Fruit fly (Drosophila melanogaster) whole organism, embryonic: Measurements from ENCODE around the gene sle.

ENCODE experiments used
- Atf-2 ChIP-seq: fragments of 200-800 bp; sonication (Bioruptor generic); optimal IDR thresholded peaks from 2 replicates; lab custom pipeline; 2016; ENCODE audit warnings: missing biosample characterization, missing genetic modification characterization
- CG10209 ChIP-seq: fragments of 200-800 bp; sonication (Bioruptor generic); optimal IDR thresholded peaks from 3 replicates; lab custom pipeline; 2017; ENCODE audit warnings: missing biosample characterization, mild to moderate bottlenecking, missing genetic modification characterization, missing genetic modification reagents
- CG12769 ChIP-seq: fragments of 200-800 bp; sonication (Bioruptor generic); optimal IDR thresholded peaks from 2 replicates; lab custom pipeline; 2019; ENCODE audit warnings: missing biosample characterization, mild to moderate bottlenecking, missing genetic modification characterization, moderate library complexity
- CG13123 ChIP-seq: fragments of 200-800 bp; sonication (Bioruptor generic); optimal IDR thresholded peaks from 2 replicates; lab custom pipeline; 2016; ENCODE audit warnings: missing biosample characterization, missing genetic modification characterization
- CG15011 ChIP-seq: fragments of 200-800 bp; sonication (Bioruptor generic); optimal IDR thresholded peaks from 3 replicates; lab custom pipeline; 2018; ENCODE audit warnings: missing biosample characterization, mild to moderate bottlenecking, missing genetic modification characterization
- CG16815 ChIP-seq: fragments of 200-800 bp; sonication (Bioruptor generic); optimal IDR thresholded peaks from 3 replicates; lab custom pipeline; 2017; ENCODE audit warnings: missing biosample characterization, mild to moderate bottlenecking, missing genetic modification characterization
- CG16863 ChIP-seq: fragments of 200-800 bp; sonication (Bioruptor generic); optimal IDR thresholded peaks from 3 replicates; lab custom pipeline; 2016; ENCODE audit warnings: missing biosample characterization, missing genetic modification characterization
- CG17802 ChIP-seq: fragments of 200-800 bp; sonication (Bioruptor generic); optimal IDR thresholded peaks from 2 replicates; lab custom pipeline; 2018; ENCODE audit warnings: missing biosample characterization, mild to moderate bottlenecking, missing genetic modification characterization, moderate library complexity
- CG18011 ChIP-seq: fragments of 200-800 bp; sonication (Bioruptor generic); optimal IDR thresholded peaks from 2 replicates; lab custom pipeline; 2017; ENCODE audit warnings: missing biosample characterization, missing genetic modification characterization, mild to moderate bottlenecking, moderate library complexity, missing genotype
- CG4820 ChIP-seq: fragments of 200-800 bp; sonication (Bioruptor generic); optimal IDR thresholded peaks from 3 replicates; lab custom pipeline; 2016; ENCODE audit warnings: missing biosample characterization, missing genetic modification characterization
- CG6254 ChIP-seq: fragments of 200-800 bp; sonication (Bioruptor generic); optimal IDR thresholded peaks from 3 replicates; lab custom pipeline; 2017; ENCODE audit warnings: mild to moderate bottlenecking, missing biosample characterization, missing genetic modification reagents, missing genetic modification characterization
- CG6272 ChIP-seq: fragments of 200-800 bp; sonication (Bioruptor generic); IDR thresholded peaks from 2 replicates; pipeline ENCODE4 v1.3.6; 2022; ENCODE audit warnings: missing biosample characterization, missing genetic modification characterization
- CG6854 ChIP-seq: fragments of 200-800 bp; sonication (Bioruptor generic); optimal IDR thresholded peaks from 3 replicates; lab custom pipeline; 2017; ENCODE audit warnings: missing biosample characterization, mild to moderate bottlenecking, missing genetic modification characterization
- CG8478 ChIP-seq: fragments of >200 bp; optimal IDR thresholded peaks from 2 replicates; lab custom pipeline; 2018
- CG9932 ChIP-seq: fragments of 200-800 bp; sonication (Bioruptor generic); IDR thresholded peaks from 2 replicates; pipeline ENCODE4 v1.3.6; 2022; ENCODE audit warnings: missing biosample characterization, missing genetic modification characterization
- CoRest ChIP-seq: fragments of 200-800 bp; sonication (Bioruptor generic); optimal IDR thresholded peaks from 3 replicates; lab custom pipeline; 2018; ENCODE audit warnings: missing biosample characterization, mild to moderate bottlenecking, missing genetic modification characterization, moderate library complexity
- Elba2 ChIP-seq: fragments of 200-800 bp; sonication (Bioruptor generic); optimal IDR thresholded peaks from 3 replicates; lab custom pipeline; 2016; ENCODE audit warnings: missing biosample characterization, missing genetic modification characterization
- Gug ChIP-seq: fragments of 200-800 bp; sonication (Bioruptor generic); IDR thresholded peaks from 4 replicates; pipeline ENCODE4 v1.3.6; 2022; ENCODE audit warnings: missing biosample characterization, missing genetic modification characterization
- HLH3B ChIP-seq: fragments of 200-800 bp; sonication (Bioruptor generic); IDR thresholded peaks from 2 replicates; pipeline ENCODE4 v1.3.6; 2022; ENCODE audit warnings: missing biosample characterization, missing genetic modification characterization
- Hsf ChIP-seq: fragments of 200-800 bp; sonication (Bioruptor generic); optimal IDR thresholded peaks from 3 replicates; lab custom pipeline; 2016; ENCODE audit warnings: missing biosample characterization, missing genetic modification characterization
- Nf-YB ChIP-seq: fragments of 200-800 bp; sonication (Bioruptor generic); optimal IDR thresholded peaks from 3 replicates; lab custom pipeline; 2019; ENCODE audit warnings: missing biosample characterization, mild to moderate bottlenecking, missing genetic modification characterization, moderate library complexity
- Oaz ChIP-seq: fragments of 200-800 bp; sonication (Bioruptor generic); IDR thresholded peaks from 2 replicates; pipeline ENCODE4 v1.3.6; 2022; ENCODE audit warnings: missing biosample characterization, missing genetic modification characterization
- Rx ChIP-seq: fragments of 200-800 bp; sonication (Bioruptor generic); IDR thresholded peaks from 2 replicates; pipeline ENCODE4 v1.3.6; 2022; ENCODE audit warnings: missing biosample characterization, missing genetic modification characterization
- Scr ChIP-seq: fragments of 200-800 bp; sonication (Bioruptor generic); IDR thresholded peaks from 2 replicates; pipeline ENCODE4 v1.3.6; 2022; ENCODE audit warnings: missing biosample characterization, missing genetic modification characterization; ENCODE audit not compliant: partially characterized antibody
- Stat92E ChIP-seq, 3 experiments: fragments of >200 bp in 2 of 3; fragments of 200-800 bp in 1 of 3; sonication (Bioruptor generic) in 1 of 3; optimal IDR thresholded peaks; 2 replicates each; lab custom pipeline; 2017 to 2019; ENCODE audit warnings: missing biosample characterization in 3 of 3, missing genetic modification characterization in 3 of 3, mild to moderate bottlenecking in 1 of 3, moderate library complexity in 1 of 3
- ab ChIP-seq: fragments of 200-800 bp; sonication (Bioruptor generic); optimal IDR thresholded peaks from 2 replicates; lab custom pipeline; 2016; ENCODE audit warnings: missing biosample characterization, missing genetic modification characterization
- ap ChIP-seq: fragments of 200-800 bp; sonication (Bioruptor generic); IDR thresholded peaks from 2 replicates; pipeline ENCODE4 v1.3.6; 2022; ENCODE audit warnings: missing biosample characterization, missing genetic modification characterization
- ara ChIP-seq: fragments of 200-800 bp; sonication (Bioruptor generic); IDR thresholded peaks from 2 replicates; pipeline ENCODE4 v1.3.6; 2022; ENCODE audit warnings: missing biosample characterization, missing genetic modification characterization
- cas ChIP-seq: fragments of 200-800 bp; sonication (Bioruptor generic); IDR thresholded peaks from 2 replicates; pipeline ENCODE4 v1.3.6; 2022; ENCODE audit warnings: missing biosample characterization, missing genetic modification characterization
- chinmo ChIP-seq: fragments of 200-800 bp; sonication (Bioruptor generic); IDR thresholded peaks from 4 replicates; pipeline ENCODE4 v1.3.6; 2022; ENCODE audit warnings: missing biosample characterization, missing genetic modification characterization; ENCODE audit not compliant: partially characterized antibody
- dati ChIP-seq: fragments of 200-800 bp; sonication (Bioruptor generic); IDR thresholded peaks from 2 replicates; pipeline ENCODE4 v1.3.6; 2022; ENCODE audit warnings: missing biosample characterization, missing genetic modification characterization
- disco-r ChIP-seq: fragments of 200-800 bp; sonication (Bioruptor generic); optimal IDR thresholded peaks from 2 replicates; lab custom pipeline; 2016; ENCODE audit warnings: missing biosample characterization, missing genetic modification characterization
- esg ChIP-seq: fragments of 200-800 bp; sonication (Bioruptor generic); conservative IDR thresholded peaks from 2 replicates; pipeline ENCODE4 v1.3.6; 2022; ENCODE audit warnings: missing biosample characterization, missing genetic modification characterization
- fd3F ChIP-seq: fragments of 200-800 bp; sonication (Bioruptor generic); optimal IDR thresholded peaks from 2 replicates; lab custom pipeline; 2018; ENCODE audit warnings: missing biosample characterization, mild to moderate bottlenecking, missing genetic modification characterization, moderate library complexity
- ftz-f1 ChIP-seq: fragments of 200-800 bp; sonication (Bioruptor generic); optimal IDR thresholded peaks from 2 replicates; lab custom pipeline; 2016; ENCODE audit warnings: missing biosample characterization, missing genetic modification characterization
- gt ChIP-seq: fragments of 200-800 bp; sonication (Bioruptor generic); IDR thresholded peaks from 2 replicates; pipeline ENCODE4 v1.3.6; 2022; ENCODE audit warnings: missing biosample characterization, missing genetic modification characterization
- hth ChIP-seq: fragments of >200 bp; optimal IDR thresholded peaks from 2 replicates; lab custom pipeline; 2017; ENCODE audit warnings: inconsistent platforms
- inv ChIP-seq: fragments of 200-800 bp; sonication (Bioruptor generic); IDR thresholded peaks from 2 replicates; pipeline ENCODE4 v1.3.6; 2022; ENCODE audit warnings: missing biosample characterization, missing genetic modification characterization; ENCODE audit not compliant: partially characterized antibody
- lbe ChIP-seq: fragments of 200-800 bp; sonication (Bioruptor generic); optimal IDR thresholded peaks from 2 replicates; lab custom pipeline; 2016; ENCODE audit warnings: missing biosample characterization, mild to moderate bottlenecking, missing genetic modification characterization
- maf-S ChIP-seq: fragments of 200-800 bp; sonication (Bioruptor generic); optimal IDR thresholded peaks from 2 replicates; lab custom pipeline; 2016; ENCODE audit warnings: missing biosample characterization, missing genetic modification characterization
- schlank ChIP-seq: fragments of 200-800 bp; sonication (Bioruptor generic); optimal IDR thresholded peaks from 2 replicates; lab custom pipeline; 2018; ENCODE audit warnings: missing biosample characterization, mild to moderate bottlenecking, missing genetic modification characterization
- scrt ChIP-seq: fragments of 200-800 bp; sonication (Bioruptor generic); optimal IDR thresholded peaks from 2 replicates; lab custom pipeline; 2018; ENCODE audit warnings: missing biosample characterization, mild to moderate bottlenecking, missing genetic modification characterization, moderate library complexity
- shn ChIP-seq: fragments of 200-800 bp; sonication (Bioruptor generic); optimal IDR thresholded peaks from 3 replicates; lab custom pipeline; 2016; ENCODE audit warnings: missing biosample characterization, missing genetic modification characterization
- ssp ChIP-seq: fragments of 200-800 bp; sonication (Bioruptor generic); IDR thresholded peaks from 2 replicates; pipeline ENCODE4 v1.3.6; 2022; ENCODE audit warnings: missing biosample characterization, missing genetic modification characterization
- stwl ChIP-seq: fragments of 200-800 bp; sonication (Bioruptor generic); optimal IDR thresholded peaks from 3 replicates; lab custom pipeline; 2018; ENCODE audit warnings: missing biosample characterization, mild to moderate bottlenecking, missing genetic modification characterization, moderate library complexity
- tgo ChIP-seq: fragments of 200-800 bp; sonication (Bioruptor generic); IDR thresholded peaks from 3 replicates; pipeline ENCODE4 v1.3.6; 2022; ENCODE audit warnings: missing biosample characterization, missing genetic modification characterization
- toy ChIP-seq: fragments of 200-800 bp; sonication (Bioruptor generic); IDR thresholded peaks from 2 replicates; pipeline ENCODE4 v1.3.6; 2022; ENCODE audit warnings: missing biosample characterization, missing genetic modification characterization
- vnd ChIP-seq: fragments of 200-800 bp; sonication (Bioruptor generic); IDR thresholded peaks from 3 replicates; pipeline ENCODE4 v1.3.6; 2022; ENCODE audit warnings: missing biosample characterization, missing genetic modification characterization; ENCODE audit not compliant: partially characterized antibody
- wek ChIP-seq: fragments of 200-800 bp; sonication (Bioruptor generic); optimal IDR thresholded peaks from 3 replicates; lab custom pipeline; 2018; ENCODE audit warnings: missing biosample characterization, mild to moderate bottlenecking, missing genetic modification characterization, moderate library complexity
- zfh2 ChIP-seq: fragments of 200-800 bp; sonication (Bioruptor generic); optimal IDR thresholded peaks from 2 replicates; lab custom pipeline; 2016; ENCODE audit warnings: missing biosample characterization, missing genetic modification characterization

Gene sle

DNA sequence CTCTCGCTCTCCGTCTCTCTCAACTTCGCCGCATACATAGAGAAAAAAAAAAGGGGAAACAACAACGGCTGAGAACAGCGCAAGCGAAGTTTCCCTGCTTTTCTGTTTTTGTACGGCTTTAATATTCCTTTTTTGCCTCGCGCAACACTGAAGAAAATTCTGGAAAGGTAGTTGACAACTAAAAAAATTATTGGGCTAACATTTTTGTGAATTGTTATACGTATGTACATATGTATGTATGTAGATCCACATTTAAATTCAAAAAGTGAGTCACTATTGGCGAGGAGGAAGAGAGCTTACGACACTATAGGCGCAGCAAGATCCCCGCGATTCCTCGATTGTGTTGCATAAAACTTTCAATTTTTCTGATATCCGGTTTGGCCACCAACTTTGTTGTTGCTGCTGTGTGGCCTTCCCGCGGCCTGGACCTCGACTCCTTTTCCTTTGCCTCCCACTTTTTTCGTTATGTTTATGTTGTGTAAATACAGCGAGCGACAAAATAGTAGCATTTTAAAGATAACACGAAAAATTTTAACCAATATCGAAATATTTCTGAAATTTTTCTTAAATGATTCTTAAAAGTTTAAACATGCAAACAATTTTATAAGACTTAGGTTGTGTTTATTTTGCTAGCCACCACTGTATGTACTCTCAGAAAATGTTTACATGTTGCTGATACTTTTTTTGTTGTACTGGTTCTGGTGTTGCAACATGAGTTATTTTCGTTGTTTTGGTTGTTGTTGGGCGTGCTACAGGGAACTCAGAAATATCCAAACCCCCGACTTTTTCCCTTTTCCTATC is 23.8 kb downstream of the sle start (continued):
- no peak for TF ChIP-seq fd3F
- TF ChIP-seq ftz-f1 (GFP tag; lab: Kevin White, UChicago), result no peak
- no peak for TF ChIP-seq CG9932 (GFP tag; lab: Robert Waterston, UW)
- TF ChIP-seq Scr, result no peak
- no peak for TF ChIP-seq Oaz (GFP tag; lab: Robert Waterston, UW)
- TF ChIP-seq lbe (GFP tag; lab: Kevin White, UChicago), result peak; percentile 82
- peak; percentile 65 for TF ChIP-seq shn (GFP tag; lab: Kevin White, UChicago)
- peak; percentile 40 for TF ChIP-seq CG6272
- no peak for TF ChIP-seq ab (GFP tag; lab: Kevin White, UChicago)
- peak; percentile 59 for TF ChIP-seq scrt (GFP tag; lab: Kevin White, UChicago)
- no peak for TF ChIP-seq HLH3B (GFP tag; lab: Robert Waterston, UW)
- TF ChIP-seq CG16815 (GFP tag; lab: Kevin White, UChicago), result peak; percentile 72
- peak; percentile 82 for TF ChIP-seq CG10209 (GFP tag; lab: Kevin White, UChicago)
- TF ChIP-seq CG12769 (tag; lab: Kevin White, UChicago), result no peak
- peak; percentile 19 for TF ChIP-seq CG13123 (GFP tag; lab: Kevin White, UChicago)
- peak; percentile 41 for TF ChIP-seq CG17802 (tag; lab: Kevin White, UChicago)
- no peak for TF ChIP-seq cas (GFP tag; lab: Robert Waterston, UW)
- peak; percentile 63 for TF ChIP-seq CG15011 (GFP tag; lab: Kevin White, UChicago)
- no peak for TF ChIP-seq chinmo (GFP tag; lab: Robert Waterston, UW)
- TF ChIP-seq Rx, result no peak
- TF ChIP-seq ssp, result no peak
- peak; percentile 42 for TF ChIP-seq wek (GFP tag; lab: Kevin White, UChicago)
- TF ChIP-seq Gug (GFP tag; lab: Robert Waterston, UW), result peak; percentile 45; the same call in 3 of the 4 replicates
- no peak for TF ChIP-seq Elba2 (GFP tag; lab: Kevin White, UChicago)
- peak; percentile 84 for TF ChIP-seq CoRest
- TF ChIP-seq maf-S (GFP tag; lab: Kevin White, UChicago), result peak; percentile 71
- TF ChIP-seq vnd, result no peak
- peak; percentile 76 for TF ChIP-seq disco-r (GFP tag; lab: Kevin White, UChicago)
- TF ChIP-seq hth (lab: Kevin White, UChicago), result no peak
- no peak for TF ChIP-seq inv
- no peak for TF ChIP-seq tgo (GFP tag; lab: Robert Waterston, UW)
- TF ChIP-seq CG18011 (GFP tag; lab: Kevin White, UChicago), result peak; percentile 46
- TF ChIP-seq CG8478 (lab: Kevin White, UChicago), result no peak
- TF ChIP-seq CG6254, result peak; percentile 74
- peak; percentile 77 for TF ChIP-seq Atf-2 (GFP tag; lab: Kevin White, UChicago)
- no peak for TF ChIP-seq ara (GFP tag; lab: Robert Waterston, UW)
- no peak for TF ChIP-seq ap (GFP tag; lab: Robert Waterston, UW)
- TF ChIP-seq gt, result no peak
- TF ChIP-seq CG16863 (GFP tag; lab: Kevin White, UChicago), result peak; percentile 82
- TF ChIP-seq toy (GFP tag; lab: Robert Waterston, UW), result no peak
- no peak for TF ChIP-seq Stat92E (GFP tag; optimal IDR thresholded peaks at IDR 0.05; lab: Kevin White, UChicago)
- no peak for TF ChIP-seq stwl
- TF ChIP-seq esg (GFP tag; lab: Robert Waterston, UW), result no peak; the same call in 1 of the 2 replicates
- peak; percentile 81 for TF ChIP-seq CG6854 (GFP tag; lab: Kevin White, UChicago)
- TF ChIP-seq CG4820 (GFP tag; lab: Kevin White, UChicago), result peak; percentile 76
- peak; percentile 57 for TF ChIP-seq Nf-YB
- TF ChIP-seq dati (GFP tag; lab: Robert Waterston, UW), result no peak
- TF ChIP-seq zfh2 (GFP tag; lab: Kevin White, UChicago), result peak; percentile 66
- TF ChIP-seq Hsf (GFP tag; lab: Kevin White, UChicago), result peak; percentile 84
- no peak for TF ChIP-seq schlank (tag; lab: Kevin White, UChicago)
